Worm (Caenorhabditis elegans) whole organism, L2 larva: ENCODE data around the gene melo-3.

Experiments
- R02D3.7 ChIP-seq: fragments of 150-350 bp; optimal IDR thresholded peaks from 2 replicates; lab custom pipeline; 2014; ENCODE audit warnings: missing biosample characterization, missing genetic modification characterization
- fos-1 ChIP-seq: fragments of 150-350 bp; optimal IDR thresholded peaks from 2 replicates; lab custom pipeline; 2014; ENCODE audit warnings: missing biosample characterization, missing genetic modification characterization
- gmeb-1 ChIP-seq: fragments of 150-350 bp; optimal IDR thresholded peaks from 2 replicates; lab custom pipeline; 2014; ENCODE audit warnings: missing biosample characterization, missing genetic modification characterization
- nhr-6 ChIP-seq: fragments of 150-350 bp; optimal IDR thresholded peaks from 2 replicates; lab custom pipeline; 2014; ENCODE audit warnings: missing biosample characterization, missing genetic modification characterization
- skn-1 ChIP-seq: sonication (generic microtip); optimal IDR thresholded peaks from 2 replicates; lab custom pipeline; 2017; ENCODE audit warnings: missing biosample characterization, missing genetic modification characterization
- snpc-4 ChIP-seq: fragments of 150-350 bp; optimal IDR thresholded peaks from 2 replicates; lab custom pipeline; 2014; ENCODE audit warnings: missing biosample characterization, missing genetic modification characterization
- ztf-11 ChIP-seq: sonication (generic microtip); optimal IDR thresholded peaks from 2 replicates; lab custom pipeline; 2017; ENCODE audit warnings: missing biosample characterization, missing genetic modification characterization

DNA sequence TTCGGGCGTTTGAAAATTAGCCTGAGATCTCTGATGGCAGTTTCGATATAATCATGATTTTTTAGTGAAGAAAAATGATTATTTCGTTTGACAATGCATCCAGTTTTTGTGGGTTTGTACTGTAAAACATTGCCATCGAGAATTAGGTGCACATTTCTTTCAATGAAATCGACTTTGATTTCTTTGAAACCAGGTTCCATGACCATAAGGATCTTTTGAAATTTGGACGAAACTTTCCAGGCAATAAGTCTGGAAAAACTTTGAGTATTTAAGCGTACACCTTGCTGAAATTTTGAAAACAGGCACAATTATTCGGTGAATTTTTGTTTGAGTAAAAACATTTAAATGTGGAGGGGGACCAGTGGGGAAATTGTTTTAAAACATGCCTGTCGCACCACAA, 15.1 kb upstream of the melo-3 start:
- no peak for TF ChIP-seq fos-1
- TF ChIP-seq gmeb-1 (tag; lab: Kevin White, UChicago): no peak
- TF ChIP-seq snpc-4 (tag; lab: Kevin White, UChicago): no peak
- TF ChIP-seq nhr-6: no peak
- no peak for TF ChIP-seq ztf-11 (tag; lab: Kevin White, UChicago)
- TF ChIP-seq R02D3.7 (tag; lab: Kevin White, UChicago): no peak
- TF ChIP-seq skn-1 (tag; lab: Kevin White, UChicago): no peak
